Fruit fly (Drosophila melanogaster) Kc167 (cell line): ENCODE results near the gene CG34298.

Experiments
- Myc ChIP-seq: fragments of >200 bp; optimal IDR thresholded peaks from 2 replicates; lab custom pipeline; 2017; ENCODE audit warnings: missing external identifiers
- insv ChIP-seq: fragments of >200 bp; optimal IDR thresholded peaks from 3 replicates; lab custom pipeline; 2018; ENCODE audit warnings: missing external identifiers
- psq ChIP-seq: fragments of >200 bp; optimal IDR thresholded peaks from 2 replicates; lab custom pipeline; 2017; ENCODE audit warnings: missing external identifiers

DNA sequence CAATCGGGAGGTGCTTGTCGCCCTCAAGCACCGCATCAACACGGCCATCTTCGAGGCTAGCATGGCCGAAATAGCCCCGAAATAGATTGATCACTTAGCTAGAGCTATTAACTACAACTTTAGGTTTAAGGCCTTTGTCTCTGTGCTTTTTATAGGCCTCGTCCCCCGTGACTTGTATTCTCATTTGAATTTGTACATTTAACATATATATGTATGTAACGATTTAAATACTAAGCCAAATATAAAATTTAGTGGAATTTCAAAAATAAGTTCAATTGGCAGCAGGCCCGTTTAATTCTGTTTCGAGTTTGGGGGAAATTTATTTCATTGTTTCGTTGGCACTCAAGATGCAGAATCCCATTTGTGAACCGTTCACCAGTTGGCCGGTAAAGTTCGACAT is at the start of gene CG34298:
- no peak for TF ChIP-seq psq (lab: Kevin White, UChicago)
- TF ChIP-seq Myc (lab: Kevin White, UChicago), result no peak
- TF ChIP-seq insv (lab: Kevin White, UChicago), result no peak
